Worm (Caenorhabditis elegans) whole organism, late embryonic: ENCODE results near the gene prp-18.

Experiments used
- C38D4.7 ChIP-seq: fragments of 200-800 bp; sonication (Bioruptor generic); optimal IDR thresholded peaks from 2 replicates; lab custom pipeline; 2018; ENCODE audit warnings: mild to moderate bottlenecking, missing genetic modification characterization, moderate library complexity, missing compliant biosample characterization
- F13H6.1 ChIP-seq: sonication (generic microtip); optimal IDR thresholded peaks from 2 replicates; lab custom pipeline; 2016; ENCODE audit warnings: missing genetic modification characterization, missing compliant biosample characterization
- Y22D7AL.16 ChIP-seq: sonication (generic microtip); optimal IDR thresholded peaks from 2 replicates; lab custom pipeline; 2016; ENCODE audit warnings: missing genetic modification characterization, missing compliant biosample characterization
- ama-1 ChIP-seq: fragments of 150-350 bp; optimal IDR thresholded peaks from 2 replicates; lab custom pipeline; 2014
- ceh-19 ChIP-seq: fragments of 200-800 bp; sonication (Bioruptor generic); optimal IDR thresholded peaks from 2 replicates; lab custom pipeline; 2018; ENCODE audit warnings: mild to moderate bottlenecking, missing genetic modification characterization, missing compliant biosample characterization
- ceh-34 ChIP-seq: sonication (generic microtip); optimal IDR thresholded peaks from 2 replicates; lab custom pipeline; 2016; ENCODE audit warnings: mild to moderate bottlenecking, missing genetic modification characterization, missing compliant biosample characterization
- hlh-8 ChIP-seq: sonication (generic microtip); optimal IDR thresholded peaks from 2 replicates; lab custom pipeline; 2016; ENCODE audit warnings: missing genotype, missing genetic modification characterization, missing compliant biosample characterization
- nhr-11 ChIP-seq: fragments of 150-350 bp; optimal IDR thresholded peaks from 2 replicates; lab custom pipeline; 2014; ENCODE audit warnings: missing biosample characterization, missing genetic modification characterization
- pha-4 ChIP-seq: fragments of 150-350 bp; optimal IDR thresholded peaks from 2 replicates; lab custom pipeline; 2018; ENCODE audit warnings: missing biosample characterization, missing genetic modification reagents, missing genetic modification characterization
- sox-2 ChIP-seq: fragments of 200-800 bp; sonication (Bioruptor generic); IDR thresholded peaks from 2 replicates; pipeline ENCODE4 v1.3.6; 2022; ENCODE audit warnings: missing genetic modification reagents, missing genetic modification characterization, missing compliant biosample characterization
- unc-3 ChIP-seq, 2 experiments: fragments of 200-800 bp in 1 of 2; sonication (Bioruptor generic) in 1 of 2; sonication (generic microtip) in 1 of 2; conservative IDR thresholded peaks in 1 of 2; optimal IDR thresholded peaks in 1 of 2; 2 replicates each; pipeline versions ENCODE4 v1.3.6 to Lab custom; 2016 to 2022; ENCODE audit warnings: missing compliant biosample characterization in 2 of 2, missing genetic modification characterization in 2 of 2, missing genetic modification reagents in 1 of 2

DNA sequence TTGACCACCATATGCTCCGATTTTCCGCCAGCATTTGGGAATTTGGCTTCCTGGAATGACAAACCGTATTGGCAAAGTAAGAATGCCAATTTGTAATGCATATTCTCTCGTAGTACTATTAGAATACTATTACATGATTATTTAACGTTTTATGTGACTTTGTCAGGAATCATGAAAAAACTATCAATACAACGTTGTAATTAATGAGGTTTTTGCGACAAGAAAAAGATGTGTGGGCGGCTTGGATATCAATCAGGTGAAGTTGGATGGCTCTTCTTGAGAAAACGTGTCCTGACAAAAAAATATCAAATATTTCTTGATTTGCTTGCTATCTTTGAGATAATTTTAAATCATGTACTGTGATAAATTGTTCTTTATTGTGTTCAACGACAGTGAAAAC, 36.1 kb downstream of the prp-18 start, which contains the start of gene K07F5.7:
- no peak for TF ChIP-seq ama-1 (lab: Kevin White, UChicago)
- TF ChIP-seq sox-2 (GFP tag; lab: Robert Waterston, UW): no peak
- no peak for TF ChIP-seq ceh-34
- no peak for TF ChIP-seq F13H6.1
- no peak for TF ChIP-seq unc-3 (GFP tag; conservative IDR thresholded peaks at IDR 0.05; lab: Robert Waterston, UW)
- no peak for TF ChIP-seq unc-3 (tag; optimal IDR thresholded peaks at IDR 0.05; lab: Kevin White, UChicago)
- TF ChIP-seq nhr-11 (tag; lab: Kevin White, UChicago): no peak
- no peak for TF ChIP-seq pha-4 (tag; lab: Kevin White, UChicago)
- TF ChIP-seq ceh-19 (GFP tag; lab: Kevin White, UChicago): no peak
- no peak for TF ChIP-seq C38D4.7 (GFP tag; lab: Kevin White, UChicago)
- TF ChIP-seq Y22D7AL.16: no peak
- no peak for TF ChIP-seq hlh-8
